Fruit fly (Drosophila melanogaster) whole organism, embryonic: ENCODE data around the gene CG12241.

Experiments
- ATbp ChIP-seq: fragments of 200-800 bp; sonication (Bioruptor generic); optimal IDR thresholded peaks from 2 replicates; lab custom pipeline; 2017; ENCODE audit warnings: missing biosample characterization, mild to moderate bottlenecking, missing genetic modification characterization, missing genetic modification reagents
- Adf1 ChIP-seq: fragments of 200-800 bp; sonication (Bioruptor generic); IDR thresholded peaks from 2 replicates; pipeline ENCODE4 v1.3.6; 2022; ENCODE audit warnings: missing biosample characterization, missing genetic modification characterization
- Atf6 ChIP-seq: fragments of 200-800 bp; sonication (Bioruptor generic); IDR thresholded peaks from 2 replicates; pipeline ENCODE4 v1.3.6; 2022; ENCODE audit warnings: missing biosample characterization, missing genetic modification characterization
- CG10543 ChIP-seq: fragments of 200-800 bp; sonication (Bioruptor generic); optimal IDR thresholded peaks from 3 replicates; lab custom pipeline; 2017; ENCODE audit warnings: missing biosample characterization, mild to moderate bottlenecking, missing genetic modification characterization, moderate library complexity
- CG10565 ChIP-seq: fragments of 200-800 bp; sonication (Bioruptor generic); optimal IDR thresholded peaks from 3 replicates; lab custom pipeline; 2016; ENCODE audit warnings: missing biosample characterization, mild to moderate bottlenecking, missing genetic modification characterization
- CG13775 ChIP-seq: fragments of 200-800 bp; sonication (Bioruptor generic); optimal IDR thresholded peaks from 3 replicates; lab custom pipeline; 2017; ENCODE audit warnings: missing biosample characterization, mild to moderate bottlenecking, missing genetic modification characterization
- CG14965 ChIP-seq: fragments of 200-800 bp; sonication (Bioruptor generic); optimal IDR thresholded peaks from 2 replicates; lab custom pipeline; 2016; ENCODE audit warnings: missing biosample characterization, missing genetic modification characterization, borderline replicate concordance
- CG17359 ChIP-seq: fragments of 200-800 bp; sonication (Bioruptor generic); optimal IDR thresholded peaks from 3 replicates; lab custom pipeline; 2018; ENCODE audit warnings: missing biosample characterization, mild to moderate bottlenecking, missing genetic modification characterization, moderate library complexity
- CG1792 ChIP-seq: fragments of 200-800 bp; sonication (Bioruptor generic); optimal IDR thresholded peaks from 2 replicates; lab custom pipeline; 2016; ENCODE audit warnings: missing biosample characterization, missing genetic modification characterization
- CG2202 ChIP-seq: fragments of 200-800 bp; sonication (Bioruptor generic); optimal IDR thresholded peaks from 2 replicates; lab custom pipeline; 2018; ENCODE audit warnings: missing biosample characterization, mild to moderate bottlenecking, missing genetic modification characterization
- CG31441 ChIP-seq: fragments of 200-800 bp; sonication (Bioruptor generic); IDR thresholded peaks from 2 replicates; pipeline ENCODE4 v1.3.6; 2022; ENCODE audit warnings: missing biosample characterization, missing genetic modification characterization
- CG34376 ChIP-seq: fragments of 200-800 bp; sonication (Bioruptor generic); optimal IDR thresholded peaks from 2 replicates; lab custom pipeline; 2018; ENCODE audit warnings: missing biosample characterization, mild to moderate bottlenecking, missing genetic modification characterization
- CG3995 ChIP-seq: fragments of 200-800 bp; sonication (Bioruptor generic); optimal IDR thresholded peaks from 3 replicates; lab custom pipeline; 2016; ENCODE audit warnings: missing biosample characterization, missing genetic modification characterization
- CG4617 ChIP-seq: fragments of 200-800 bp; sonication (Bioruptor generic); optimal IDR thresholded peaks from 3 replicates; lab custom pipeline; 2016; ENCODE audit warnings: missing biosample characterization, missing genetic modification characterization, borderline replicate concordance
- CG4820 ChIP-seq: fragments of 200-800 bp; sonication (Bioruptor generic); optimal IDR thresholded peaks from 3 replicates; lab custom pipeline; 2016; ENCODE audit warnings: missing biosample characterization, missing genetic modification characterization
- CG6272 ChIP-seq: fragments of 200-800 bp; sonication (Bioruptor generic); IDR thresholded peaks from 2 replicates; pipeline ENCODE4 v1.3.6; 2022; ENCODE audit warnings: missing biosample characterization, missing genetic modification characterization
- CG6683 ChIP-seq: fragments of 200-800 bp; sonication (Bioruptor generic); optimal IDR thresholded peaks from 2 replicates; lab custom pipeline; 2017; ENCODE audit warnings: missing biosample characterization, mild to moderate bottlenecking, missing genetic modification characterization, missing genetic modification reagents
- CG9609 ChIP-seq: fragments of 200-800 bp; sonication (Bioruptor generic); optimal IDR thresholded peaks from 3 replicates; lab custom pipeline; 2016; ENCODE audit warnings: missing biosample characterization, missing genetic modification characterization
- CoRest ChIP-seq: fragments of 200-800 bp; sonication (Bioruptor generic); optimal IDR thresholded peaks from 3 replicates; lab custom pipeline; 2018; ENCODE audit warnings: missing biosample characterization, mild to moderate bottlenecking, missing genetic modification characterization, moderate library complexity
- Dek ChIP-seq: fragments of 200-800 bp; sonication (Bioruptor generic); optimal IDR thresholded peaks from 3 replicates; lab custom pipeline; 2019; ENCODE audit warnings: missing biosample characterization, mild to moderate bottlenecking, missing genetic modification characterization, moderate library complexity
- Dip2 ChIP-seq: fragments of 200-800 bp; sonication (Bioruptor generic); IDR thresholded peaks from 2 replicates; pipeline ENCODE4 v1.3.6; 2022; ENCODE audit warnings: missing biosample characterization, missing genetic modification characterization
- Eip74EF ChIP-seq, 2 experiments: fragments of 200-800 bp in 1 of 2; fragments of >200 bp in 1 of 2; sonication (Bioruptor generic) in 1 of 2; optimal IDR thresholded peaks; 2 replicates each; lab custom pipeline; 2017 to 2019; ENCODE audit warnings: missing biosample characterization in 2 of 2, missing genetic modification characterization in 2 of 2, mild to moderate bottlenecking in 1 of 2, moderate library complexity in 1 of 2
- Gug ChIP-seq: fragments of 200-800 bp; sonication (Bioruptor generic); IDR thresholded peaks from 4 replicates; pipeline ENCODE4 v1.3.6; 2022; ENCODE audit warnings: missing biosample characterization, missing genetic modification characterization
- Hr3 ChIP-seq: fragments of 200-800 bp; sonication (Bioruptor generic); optimal IDR thresholded peaks from 3 replicates; lab custom pipeline; 2016; ENCODE audit warnings: missing biosample characterization, missing genetic modification characterization
- NFAT ChIP-seq: fragments of 200-800 bp; sonication (Bioruptor generic); IDR thresholded peaks from 2 replicates; pipeline ENCODE4 v1.3.6; 2022; ENCODE audit warnings: missing biosample characterization, missing genetic modification characterization
- NK7.1 ChIP-seq: fragments of 200-800 bp; sonication (Bioruptor generic); optimal IDR thresholded peaks from 3 replicates; lab custom pipeline; 2016; ENCODE audit warnings: missing biosample characterization, missing genetic modification characterization
- PHDP ChIP-seq: fragments of 200-800 bp; sonication (Bioruptor generic); optimal IDR thresholded peaks from 3 replicates; lab custom pipeline; 2018; ENCODE audit warnings: missing biosample characterization, mild to moderate bottlenecking, missing genetic modification characterization, moderate library complexity
- Pdp1 ChIP-seq, 2 experiments: fragments of 200-800 bp; sonication (Bioruptor generic); optimal IDR thresholded peaks; 3 replicates each; lab custom pipeline; 2016; ENCODE audit warnings: missing biosample characterization in 2 of 2, missing genetic modification characterization in 2 of 2, mild to moderate bottlenecking in 1 of 2, moderate library complexity in 1 of 2
- Ptx1 ChIP-seq: fragments of 200-800 bp; sonication (Bioruptor generic); IDR thresholded peaks from 2 replicates; pipeline ENCODE4 v1.3.6; 2022; ENCODE audit warnings: missing biosample characterization, missing genetic modification characterization
- Rx ChIP-seq: fragments of 200-800 bp; sonication (Bioruptor generic); IDR thresholded peaks from 2 replicates; pipeline ENCODE4 v1.3.6; 2022; ENCODE audit warnings: missing biosample characterization, missing genetic modification characterization
- Scr ChIP-seq: fragments of 200-800 bp; sonication (Bioruptor generic); IDR thresholded peaks from 2 replicates; pipeline ENCODE4 v1.3.6; 2022; ENCODE audit warnings: missing biosample characterization, missing genetic modification characterization; ENCODE audit not compliant: partially characterized antibody
- Vsx1 ChIP-seq: fragments of 200-800 bp; sonication (Bioruptor generic); optimal IDR thresholded peaks from 2 replicates; lab custom pipeline; 2017; ENCODE audit warnings: missing biosample characterization, mild to moderate bottlenecking, missing genetic modification characterization, missing genetic modification reagents
- bab2 ChIP-seq: fragments of 200-800 bp; sonication (Bioruptor generic); optimal IDR thresholded peaks from 2 replicates; lab custom pipeline; 2016; ENCODE audit warnings: missing biosample characterization, missing genetic modification characterization
- br ChIP-seq: fragments of >200 bp; optimal IDR thresholded peaks from 2 replicates; lab custom pipeline; 2017
- chinmo ChIP-seq: fragments of 200-800 bp; sonication (Bioruptor generic); IDR thresholded peaks from 4 replicates; pipeline ENCODE4 v1.3.6; 2022; ENCODE audit warnings: missing biosample characterization, missing genetic modification characterization; ENCODE audit not compliant: partially characterized antibody
- disco-r ChIP-seq: fragments of 200-800 bp; sonication (Bioruptor generic); optimal IDR thresholded peaks from 2 replicates; lab custom pipeline; 2016; ENCODE audit warnings: missing biosample characterization, missing genetic modification characterization
- fru ChIP-seq: fragments of >200 bp; optimal IDR thresholded peaks from 2 replicates; lab custom pipeline; 2017
- gce ChIP-seq: fragments of 200-800 bp; sonication (Bioruptor generic); IDR thresholded peaks from 3 replicates; pipeline ENCODE4 v1.3.6; 2022; ENCODE audit warnings: missing biosample characterization, missing genetic modification characterization
- hkb ChIP-seq, 2 experiments: fragments of 200-800 bp in 1 of 2; fragments of >200 bp in 1 of 2; sonication (Bioruptor generic) in 1 of 2; IDR thresholded peaks in 1 of 2; optimal IDR thresholded peaks in 1 of 2; 2 replicates each; pipeline versions ENCODE4 v1.3.6 to Lab custom; 2017 to 2022; ENCODE audit warnings: missing biosample characterization in 1 of 2, missing genetic modification characterization in 1 of 2
- klu ChIP-seq: fragments of 200-800 bp; sonication (Bioruptor generic); IDR thresholded peaks from 2 replicates; pipeline ENCODE4 v1.3.6; 2022; ENCODE audit warnings: missing biosample characterization, missing genetic modification characterization
- mirr ChIP-seq: fragments of 200-800 bp; sonication (Bioruptor generic); optimal IDR thresholded peaks from 3 replicates; lab custom pipeline; 2018; ENCODE audit warnings: missing biosample characterization, mild to moderate bottlenecking, missing genetic modification characterization
- nau ChIP-seq: fragments of 200-800 bp; sonication (Bioruptor generic); optimal IDR thresholded peaks from 3 replicates; lab custom pipeline; 2017; ENCODE audit warnings: missing biosample characterization, mild to moderate bottlenecking, missing genetic modification characterization, missing genetic modification reagents
- pfk ChIP-seq: fragments of 200-800 bp; sonication (Bioruptor generic); optimal IDR thresholded peaks from 2 replicates; lab custom pipeline; 2018; ENCODE audit warnings: missing biosample characterization, mild to moderate bottlenecking, missing genetic modification characterization, moderate library complexity
- prd ChIP-seq, 3 experiments: fragments of >200 bp in 2 of 3; fragments of 200-800 bp in 1 of 3; sonication (Bioruptor generic) in 1 of 3; optimal IDR thresholded peaks in 2 of 3; IDR thresholded peaks in 1 of 3; 2 replicates in 2 of 3; 3 replicates in 1 of 3; pipeline versions ENCODE4 v1.3.6 to Lab custom; 2017 to 2022; ENCODE audit warnings: missing biosample characterization in 1 of 3, missing genetic modification characterization in 1 of 3
- ranshi ChIP-seq: fragments of 200-800 bp; sonication (Bioruptor generic); IDR thresholded peaks from 2 replicates; pipeline ENCODE4 v1.3.6; 2022; ENCODE audit warnings: missing biosample characterization, missing genetic modification characterization
- sima ChIP-seq: fragments of 200-800 bp; sonication (Bioruptor generic); optimal IDR thresholded peaks from 2 replicates; lab custom pipeline; 2016; ENCODE audit warnings: missing biosample characterization, missing genetic modification characterization
- slbo ChIP-seq: fragments of 200-800 bp; sonication (Bioruptor generic); IDR thresholded peaks from 2 replicates; pipeline ENCODE4 v1.3.6; 2022; ENCODE audit warnings: missing biosample characterization, missing genetic modification characterization
- slou ChIP-seq: fragments of 200-800 bp; sonication (Bioruptor generic); optimal IDR thresholded peaks from 3 replicates; lab custom pipeline; 2016; ENCODE audit warnings: missing biosample characterization, missing genetic modification characterization

Gene CG12241

DNA sequence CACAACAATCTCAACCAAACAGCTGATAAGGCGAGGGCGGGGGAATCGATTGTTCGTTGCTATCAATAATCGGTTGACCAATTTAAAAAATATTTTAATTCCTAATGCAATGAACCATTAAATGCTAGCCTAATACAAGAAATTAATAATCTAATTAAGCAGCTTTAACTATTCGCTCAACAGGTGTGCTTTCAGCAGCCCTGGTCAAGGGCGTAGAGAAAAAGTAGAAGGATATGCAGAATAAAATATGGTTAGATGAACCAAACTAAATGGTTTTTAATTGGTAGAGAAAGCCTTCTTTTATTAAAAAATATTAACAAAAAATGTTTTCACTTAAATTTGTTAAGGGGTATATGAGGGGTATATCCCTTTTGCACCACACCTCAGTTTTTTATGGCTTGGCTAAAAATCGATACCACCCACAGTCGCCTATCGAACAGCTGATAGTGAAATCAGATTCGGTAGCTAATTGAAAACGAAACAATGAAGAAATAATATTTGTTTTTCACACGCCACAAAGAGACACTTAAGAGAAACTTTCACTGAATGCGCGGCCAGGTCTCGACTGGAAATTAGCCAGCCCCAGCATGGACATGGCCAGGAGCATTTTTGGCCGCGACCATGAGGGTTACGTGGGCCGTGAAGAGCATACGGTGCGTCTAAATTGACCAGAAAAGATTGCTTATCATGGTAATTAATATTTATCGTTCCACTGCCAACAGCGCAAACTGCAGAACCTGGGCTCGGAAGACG is at the start of gene CG12241, which contains the start of gene SIDL (continued):
- TF ChIP-seq slbo, result peak; percentile 67
- no peak for TF ChIP-seq Eip74EF (GFP tag; optimal IDR thresholded peaks at IDR 0.05; lab: Kevin White, UChicago)
- TF ChIP-seq CG9609 (GFP tag; lab: Kevin White, UChicago), result peak; percentile 24
- TF ChIP-seq CG2202 (tag; lab: Kevin White, UChicago), result no peak
- TF ChIP-seq CG34376 (GFP tag; lab: Kevin White, UChicago), result peak; percentile 71
- peak; percentile 9 for TF ChIP-seq mirr (GFP tag; lab: Kevin White, UChicago)
- TF ChIP-seq pfk (GFP tag; lab: Kevin White, UChicago), result no peak
- peak; percentile 16 for TF ChIP-seq CG10565 (GFP tag; lab: Kevin White, UChicago)
- TF ChIP-seq CG31441, result peak; percentile 90
- no peak for TF ChIP-seq prd (optimal IDR thresholded peaks at IDR 0.05; lab: Kevin White, UChicago)
- peak; percentile 96 for TF ChIP-seq prd (GFP tag; IDR thresholded peaks at IDR 0.05; lab: Robert Waterston, UW)
- peak; percentile 82 for TF ChIP-seq bab2 (GFP tag; lab: Kevin White, UChicago)
- TF ChIP-seq disco-r (GFP tag; lab: Kevin White, UChicago), result no peak
- TF ChIP-seq klu (GFP tag; lab: Robert Waterston, UW), result peak; percentile 89
- no peak for TF ChIP-seq ATbp (GFP tag; lab: Kevin White, UChicago)
- no peak for TF ChIP-seq CG14965 (GFP tag; lab: Kevin White, UChicago)
- TF ChIP-seq nau, result no peak
- peak; percentile 93 for TF ChIP-seq Rx (GFP tag; lab: Robert Waterston, UW)
- peak; percentile 63 for TF ChIP-seq sima (GFP tag; lab: Kevin White, UChicago)
- peak; percentile 67 for TF ChIP-seq CoRest
- TF ChIP-seq CG6272 (GFP tag; lab: Robert Waterston, UW), result peak; percentile 93
- TF ChIP-seq CG4820 (GFP tag; lab: Kevin White, UChicago), result peak; percentile 67
- TF ChIP-seq gce, result peak; percentile 82
- TF ChIP-seq PHDP (tag; lab: Kevin White, UChicago), result peak; percentile 50
- peak; percentile 23; the same call in 1 of the 2 replicates for TF ChIP-seq Adf1 (GFP tag; lab: Robert Waterston, UW)
- TF ChIP-seq Gug (GFP tag; lab: Robert Waterston, UW), result peak; percentile 93; the same call in 3 of the 4 replicates
- peak; percentile 57 for TF ChIP-seq CG6683 (GFP tag; lab: Kevin White, UChicago)
- peak; percentile 96 for TF ChIP-seq Ptx1
- TF ChIP-seq br (lab: Kevin White, UChicago), result no peak
- TF ChIP-seq slou (GFP tag; lab: Kevin White, UChicago), result peak; percentile 69
- peak; percentile 2 for TF ChIP-seq CG10543 (GFP tag; lab: Kevin White, UChicago)
- peak; percentile 73 for TF ChIP-seq NK7.1 (GFP tag; lab: Kevin White, UChicago)
- TF ChIP-seq Pdp1 (GFP tag; optimal IDR thresholded peaks at IDR 0.05; lab: Kevin White, UChicago), result peak; percentile 81 to 90
- peak; percentile 71 for TF ChIP-seq CG1792
- TF ChIP-seq Dip2 (GFP tag; lab: Robert Waterston, UW), result 0 out of 2 replicates have a peak, but pooled peaks have one; percentile 44
- TF ChIP-seq Vsx1, result peak; percentile 96
- no peak for TF ChIP-seq fru
- TF ChIP-seq Scr (GFP tag; lab: Robert Waterston, UW), result peak; percentile 42
- TF ChIP-seq NFAT, result peak; percentile 92
- peak; percentile 70 for TF ChIP-seq Hr3
- peak; percentile 79 for TF ChIP-seq Dek
- peak; percentile 58 for TF ChIP-seq CG3995 (GFP tag; lab: Kevin White, UChicago)
- TF ChIP-seq CG13775 (GFP tag; lab: Kevin White, UChicago), result peak; percentile 76
- TF ChIP-seq hkb (optimal IDR thresholded peaks at IDR 0.05; lab: Kevin White, UChicago), result no peak
- peak; percentile 93 for TF ChIP-seq hkb (GFP tag; IDR thresholded peaks at IDR 0.05; lab: Robert Waterston, UW)
- TF ChIP-seq Atf6 (GFP tag; lab: Robert Waterston, UW), result peak; percentile 58
- TF ChIP-seq CG17359 (tag; lab: Kevin White, UChicago), result peak; percentile 83
- peak; percentile 96 for TF ChIP-seq ranshi (GFP tag; lab: Robert Waterston, UW)
- TF ChIP-seq CG4617 (GFP tag; lab: Kevin White, UChicago), result peak; percentile 18
- no peak for TF ChIP-seq chinmo
